Worm (Caenorhabditis elegans) whole organism, L3 larva: Measurements from ENCODE around the gene Y54G2A.77.

Source experiments
- egl-27 ChIP-seq: sonication (generic microtip); optimal IDR thresholded peaks from 4 replicates; lab custom pipeline; 2017; ENCODE audit warnings: missing biosample characterization, missing genetic modification reagents, missing genetic modification characterization
- fos-1 ChIP-seq: fragments of 150-350 bp; optimal IDR thresholded peaks from 2 replicates; lab custom pipeline; 2014; ENCODE audit warnings: missing biosample characterization, missing genetic modification characterization
- jun-1 ChIP-seq: fragments of 150-350 bp; optimal IDR thresholded peaks from 2 replicates; lab custom pipeline; 2014; ENCODE audit warnings: missing biosample characterization, missing genetic modification reagents, missing genetic modification characterization
- lin-39 ChIP-seq: fragments of 150-350 bp; optimal IDR thresholded peaks from 2 replicates; lab custom pipeline; 2018; ENCODE audit warnings: missing biosample characterization, missing genetic modification reagents, missing genetic modification characterization
- nhr-12 ChIP-seq: fragments of 150-350 bp; optimal IDR thresholded peaks from 2 replicates; lab custom pipeline; 2014; ENCODE audit warnings: missing biosample characterization, missing genetic modification characterization
- tbx-2 ChIP-seq: sonication (generic microtip); optimal IDR thresholded peaks from 2 replicates; lab custom pipeline; 2016; ENCODE audit warnings: mild to moderate bottlenecking, missing genetic modification characterization, missing compliant biosample characterization

ce11 chrIV:2805525-2805924 is 43.0 kb downstream of the Y54G2A.77 start, which contains the start of gene Y54G2A.45:
- TF ChIP-seq tbx-2 (tag; lab: Kevin White, UChicago): peak; percentile 29
- peak; percentile 64 for TF ChIP-seq jun-1 (tag; lab: Kevin White, UChicago)
- no peak for TF ChIP-seq fos-1 (tag; lab: Kevin White, UChicago)
- TF ChIP-seq nhr-12 (tag; lab: Kevin White, UChicago): no peak
- no peak for TF ChIP-seq egl-27
- peak; percentile 10 for TF ChIP-seq lin-39 (tag; lab: Kevin White, UChicago)
